Worm (Caenorhabditis elegans): ENCODE data around the gene oac-54.

DNA sequence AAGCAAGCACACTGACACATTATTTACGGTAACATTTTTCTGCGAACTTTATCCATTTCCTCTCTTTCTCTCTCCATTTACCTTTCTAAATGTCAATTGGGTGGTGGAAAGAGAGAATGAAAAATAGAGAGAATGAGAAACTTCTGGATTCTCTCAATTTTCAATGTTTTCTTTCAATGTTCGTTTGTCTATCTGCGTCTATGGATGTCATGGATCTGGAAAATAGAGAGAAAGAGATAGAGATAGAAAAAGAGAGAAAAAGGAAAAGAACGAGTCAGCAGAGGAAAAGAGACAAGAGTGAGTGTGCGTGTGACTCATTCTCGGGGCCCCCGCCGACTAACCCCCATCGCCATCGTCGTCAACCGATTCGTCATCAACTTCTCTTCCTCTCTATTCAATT lies 45.1 kb upstream of the oac-54 start, which contains the start of gene jun-1:
- TF ChIP-seq mdl-1 (tag; optimal IDR thresholded peaks at IDR 0.05) (peak; percentile 22 to 70), zag-1 (tag; optimal IDR thresholded peaks at IDR 0.05) (peak; percentile 13), egl-27 (tag; optimal IDR thresholded peaks at IDR 0.05) (peak; percentile 90), dmd-4 (tag; optimal IDR thresholded peaks at IDR 0.05) (no peak), nhr-12 (tag; optimal IDR thresholded peaks at IDR 0.05) (no peak)

Measured in whole organism, L2 larva.